Fruit fly (Drosophila melanogaster): ENCODE data around the gene Ada3.

dm6 chrX:18100146-18100669 lies 14.6 kb downstream of the Ada3 start:
- no peak for TF ChIP-seq h (optimal IDR thresholded peaks at IDR 0.05)
- TF ChIP-seq ttk (optimal IDR thresholded peaks at IDR 0.05) = no peak
- TF ChIP-seq psq (optimal IDR thresholded peaks at IDR 0.05) = no peak
- TF ChIP-seq Sin3A (optimal IDR thresholded peaks at IDR 0.05) = no peak
- no peak for TF ChIP-seq Myc (optimal IDR thresholded peaks at IDR 0.05)

All from Kc167 (cell line).